Worm (Caenorhabditis elegans) whole organism, L1 larva: ENCODE results near the gene sre-40.

Source experiments
- C16A3.4 ChIP-seq: fragments of 150-350 bp; optimal IDR thresholded peaks from 2 replicates; lab custom pipeline; 2014; ENCODE audit warnings: missing biosample characterization, missing genetic modification characterization
- Y116A8C.19 ChIP-seq: sonication (generic microtip); optimal IDR thresholded peaks from 2 replicates; lab custom pipeline; 2016; ENCODE audit warnings: missing compliant biosample characterization, missing genetic modification characterization, borderline replicate concordance
- alr-1 ChIP-seq: fragments of 200-800 bp; sonication (Bioruptor generic); optimal IDR thresholded peaks from 2 replicates; lab custom pipeline; 2018; ENCODE audit warnings: borderline replicate concordance, mild to moderate bottlenecking, missing genetic modification characterization, missing compliant biosample characterization
- aly-2 ChIP-seq: fragments of 150-350 bp; optimal IDR thresholded peaks from 2 replicates; lab custom pipeline; 2014; ENCODE audit warnings: missing biosample characterization, missing genetic modification characterization
- ama-1 ChIP-seq: fragments of 150-350 bp; optimal IDR thresholded peaks from 2 replicates; lab custom pipeline; 2014
- blmp-1 ChIP-seq: fragments of 150-350 bp; optimal IDR thresholded peaks from 2 replicates; lab custom pipeline; 2014; ENCODE audit warnings: missing biosample characterization, missing genetic modification characterization
- ceh-8 ChIP-seq: fragments of 200-800 bp; sonication (Bioruptor generic); optimal IDR thresholded peaks from 2 replicates; lab custom pipeline; 2018; ENCODE audit warnings: mild to moderate bottlenecking, missing genetic modification characterization, moderate library complexity, missing compliant biosample characterization
- ceh-82 ChIP-seq, 3 experiments: fragments of 150-350 bp in 1 of 3; sonication (generic microtip) in 2 of 3; optimal IDR thresholded peaks; 2 replicates each; lab custom pipeline; 2014 to 2017; ENCODE audit warnings: missing biosample characterization in 3 of 3, missing genetic modification characterization in 3 of 3
- ceh-90 ChIP-seq: sonication (generic microtip); optimal IDR thresholded peaks from 2 replicates; lab custom pipeline; 2016; ENCODE audit warnings: missing genetic modification characterization, missing compliant biosample characterization
- ces-1 ChIP-seq: fragments of 150-350 bp; optimal IDR thresholded peaks from 2 replicates; lab custom pipeline; 2014; ENCODE audit warnings: missing biosample characterization, missing genetic modification reagents, missing genetic modification characterization
- dpl-1 ChIP-seq, 3 experiments: fragments of 150-350 bp in 2 of 3; sonication (generic microtip) in 1 of 3; optimal IDR thresholded peaks; 2 replicates each; lab custom pipeline; 2014 to 2017; ENCODE audit warnings: missing biosample characterization in 3 of 3, missing genetic modification characterization in 3 of 3, missing genetic modification reagents in 3 of 3
- dsc-1 ChIP-seq: sonication (generic microtip); optimal IDR thresholded peaks from 2 replicates; lab custom pipeline; 2016; ENCODE audit warnings: mild to moderate bottlenecking, missing genetic modification characterization, missing compliant biosample characterization
- efl-1 ChIP-seq, 4 experiments: fragments of 150-350 bp; optimal IDR thresholded peaks in 3 of 4; peaks in 1 of 4; 1 replicate in 1 of 4; 2 replicates in 3 of 4; lab custom pipeline; 2014; ENCODE audit warnings: missing biosample characterization in 2 of 4, missing genetic modification characterization in 2 of 4, missing genetic modification reagents in 2 of 4
- efl-3 ChIP-seq: fragments of 200-800 bp; sonication (Bioruptor generic); optimal IDR thresholded peaks from 2 replicates; lab custom pipeline; 2018; ENCODE audit warnings: mild to moderate bottlenecking, missing genetic modification characterization, missing compliant biosample characterization
- elt-2 ChIP-seq: sonication (generic microtip); optimal IDR thresholded peaks from 2 replicates; lab custom pipeline; 2016; ENCODE audit warnings: missing genetic modification characterization, mild to moderate bottlenecking, inconsistent platforms, missing compliant biosample characterization, missing genetic modification reagents
- fkh-4 ChIP-seq: sonication (generic microtip); optimal IDR thresholded peaks from 2 replicates; lab custom pipeline; 2016; ENCODE audit warnings: missing compliant biosample characterization, missing genetic modification characterization, borderline replicate concordance
- hlh-17 ChIP-seq: fragments of 200-800 bp; sonication (Bioruptor generic); optimal IDR thresholded peaks from 2 replicates; lab custom pipeline; 2018; ENCODE audit warnings: missing genetic modification characterization, mild to moderate bottlenecking, missing compliant biosample characterization, moderate library complexity, borderline replicate concordance
- hlh-4 ChIP-seq: sonication (generic microtip); optimal IDR thresholded peaks from 2 replicates; lab custom pipeline; 2016; ENCODE audit warnings: mild to moderate bottlenecking, missing genetic modification characterization, missing compliant biosample characterization
- hpl-2 ChIP-seq: fragments of 150-350 bp; optimal IDR thresholded peaks from 2 replicates; lab custom pipeline; 2014; ENCODE audit warnings: missing biosample characterization, missing genetic modification reagents, missing genetic modification characterization
- irx-1 ChIP-seq: sonication (generic microtip); optimal IDR thresholded peaks from 2 replicates; lab custom pipeline; 2016; ENCODE audit warnings: missing genetic modification characterization, missing compliant biosample characterization
- isw-1 ChIP-seq: fragments of 200-800 bp; sonication (Bioruptor generic); IDR thresholded peaks from 2 replicates; pipeline ENCODE4 v1.3.6; 2022; ENCODE audit warnings: missing genetic modification characterization, missing compliant biosample characterization
- lin-13 ChIP-seq: fragments of 150-350 bp; optimal IDR thresholded peaks from 2 replicates; lab custom pipeline; 2014; ENCODE audit warnings: missing biosample characterization, missing genetic modification reagents, missing genetic modification characterization
- lin-14 ChIP-seq: fragments of 200-800 bp; sonication (Bioruptor generic); optimal IDR thresholded peaks from 2 replicates; lab custom pipeline; 2018; ENCODE audit warnings: mild to moderate bottlenecking, missing genetic modification characterization, moderate library complexity, missing compliant biosample characterization
- lin-15B ChIP-seq: fragments of 150-350 bp; sonication (generic microtip); optimal IDR thresholded peaks from 3 replicates; lab custom pipeline; 2014; ENCODE audit warnings: missing biosample characterization, missing genetic modification characterization
- lin-35 ChIP-seq, 2 experiments: fragments of 150-350 bp; optimal IDR thresholded peaks; 2 replicates each; lab custom pipeline; 2014; ENCODE audit warnings: missing biosample characterization in 2 of 2, missing genetic modification characterization in 2 of 2, missing genetic modification reagents in 2 of 2
- lsy-2 ChIP-seq, 2 experiments: fragments of 150-350 bp; optimal IDR thresholded peaks; 2 replicates each; lab custom pipeline; 2014; ENCODE audit warnings: missing biosample characterization in 2 of 2, missing genetic modification characterization in 2 of 2
- mep-1 ChIP-seq: fragments of 150-350 bp; optimal IDR thresholded peaks from 2 replicates; lab custom pipeline; 2014; ENCODE audit warnings: missing biosample characterization, missing genetic modification characterization
- nhr-237 ChIP-seq: fragments of 150-350 bp; optimal IDR thresholded peaks from 2 replicates; lab custom pipeline; 2014; ENCODE audit warnings: missing biosample characterization, missing genetic modification characterization
- nhr-28 ChIP-seq: fragments of 150-350 bp; optimal IDR thresholded peaks from 2 replicates; lab custom pipeline; 2014; ENCODE audit warnings: missing biosample characterization, missing genetic modification characterization
- nhr-76 ChIP-seq: sonication (generic microtip); optimal IDR thresholded peaks from 2 replicates; lab custom pipeline; 2017; ENCODE audit warnings: missing biosample characterization, missing genetic modification characterization
- nhr-77 ChIP-seq: fragments of 150-350 bp; optimal IDR thresholded peaks from 2 replicates; lab custom pipeline; 2014; ENCODE audit warnings: missing biosample characterization, missing genetic modification characterization
- nhr-84 ChIP-seq: sonication (generic microtip); optimal IDR thresholded peaks from 2 replicates; lab custom pipeline; 2017; ENCODE audit warnings: missing biosample characterization, missing genetic modification characterization
- rnt-1 ChIP-seq: sonication (generic microtip); optimal IDR thresholded peaks from 2 replicates; lab custom pipeline; 2016; ENCODE audit warnings: mild to moderate bottlenecking, missing genetic modification characterization, moderate library complexity, missing compliant biosample characterization
- snpc-4 ChIP-seq: fragments of 150-350 bp; optimal IDR thresholded peaks from 2 replicates; lab custom pipeline; 2014; ENCODE audit warnings: missing biosample characterization, missing genetic modification characterization
- sup-37 ChIP-seq: fragments of 200-800 bp; sonication (Bioruptor generic); optimal IDR thresholded peaks from 2 replicates; lab custom pipeline; 2018; ENCODE audit warnings: mild to moderate bottlenecking, missing genetic modification characterization, missing compliant biosample characterization
- swsn-7 ChIP-seq: sonication (generic microtip); optimal IDR thresholded peaks from 2 replicates; lab custom pipeline; 2016; ENCODE audit warnings: missing genetic modification characterization, missing compliant biosample characterization
- unc-98 ChIP-seq: fragments of 200-800 bp; sonication (Bioruptor generic); IDR thresholded peaks from 2 replicates; pipeline ENCODE4 v1.3.6; 2022; ENCODE audit warnings: missing genetic modification characterization, missing compliant biosample characterization
- ztf-11 ChIP-seq, 2 experiments: sonication (generic microtip); optimal IDR thresholded peaks; 2 replicates each; lab custom pipeline; 2016 to 2017; ENCODE audit warnings: missing genetic modification characterization in 2 of 2, missing biosample characterization in 1 of 2, missing compliant biosample characterization in 1 of 2
- ztf-4 ChIP-seq: fragments of 150-350 bp; optimal IDR thresholded peaks from 2 replicates; lab custom pipeline; 2014; ENCODE audit warnings: missing biosample characterization, missing genetic modification characterization

Gene sre-40

ce11 chrII:4657370-4657769 is 26.2 kb downstream of the sre-40 start:
- TF ChIP-seq dpl-1 (GFP tag; optimal IDR thresholded peaks at IDR 0.05; lab: Kevin White, UChicago), result no peak
- TF ChIP-seq blmp-1 (tag; lab: Kevin White, UChicago), result no peak
- TF ChIP-seq hlh-4, result no peak
- TF ChIP-seq swsn-7 (tag; lab: Kevin White, UChicago), result no peak
- TF ChIP-seq nhr-28 (tag; lab: Kevin White, UChicago), result no peak
- no peak for TF ChIP-seq efl-3 (GFP tag; lab: Kevin White, UChicago)
- no peak for TF ChIP-seq efl-1 (optimal IDR thresholded peaks at IDR 0.05; lab: Kevin White, UChicago)
- peak in 1 of 2 experiments; percentile 2 for TF ChIP-seq efl-1 (GFP tag; optimal IDR thresholded peaks at IDR 0.05 in 1 of 2; lab: Kevin White, UChicago)
- TF ChIP-seq elt-2, result peak; percentile 80
- no peak for TF ChIP-seq isw-1 (GFP tag; lab: Robert Waterston, UW)
- TF ChIP-seq ztf-4 (tag; lab: Kevin White, UChicago), result no peak
- no peak for TF ChIP-seq ceh-8
- TF ChIP-seq dsc-1, result no peak
- no peak for TF ChIP-seq ztf-11 (tag; optimal IDR thresholded peaks at IDR 0.05; lab: Kevin White, UChicago)
- TF ChIP-seq fkh-4 (tag; lab: Kevin White, UChicago), result no peak
- no peak for TF ChIP-seq sup-37 (GFP tag; lab: Kevin White, UChicago)
- TF ChIP-seq aly-2 (tag; lab: Kevin White, UChicago), result no peak
- TF ChIP-seq, all 84 proteins: peak for 2

ce11 chrII:4655834-4656233 is 27.8 kb downstream of the sre-40 start, which contains the start of gene fut-6:
Gene fut-6, minus strand, starts transcription at chrII:4655934.
- TF ChIP-seq ama-1, result no peak
- TF ChIP-seq C16A3.4 (tag; lab: Kevin White, UChicago), result no peak
- no peak for TF ChIP-seq isw-1 (GFP tag; lab: Robert Waterston, UW)
- no peak for TF ChIP-seq efl-1 (optimal IDR thresholded peaks at IDR 0.05; lab: Kevin White, UChicago)
- TF ChIP-seq efl-1 (GFP tag; optimal IDR thresholded peaks at IDR 0.05 in 1 of 2; lab: Kevin White, UChicago), result no peak
- TF ChIP-seq rnt-1, result no peak
- no peak for TF ChIP-seq dpl-1 (GFP tag; optimal IDR thresholded peaks at IDR 0.05; lab: Kevin White, UChicago)
- no peak for TF ChIP-seq sup-37 (GFP tag; lab: Kevin White, UChicago)
- TF ChIP-seq lin-15B, result no peak
- no peak for TF ChIP-seq nhr-77 (tag; lab: Kevin White, UChicago)
- TF ChIP-seq lin-13 (GFP tag; lab: Kevin White, UChicago), result no peak
- no peak for TF ChIP-seq nhr-237 (tag; lab: Kevin White, UChicago)
- no peak for TF ChIP-seq blmp-1 (tag; lab: Kevin White, UChicago)
- no peak for TF ChIP-seq nhr-84 (tag; lab: Kevin White, UChicago)
- TF ChIP-seq swsn-7 (tag; lab: Kevin White, UChicago), result no peak
- TF ChIP-seq Y116A8C.19 (tag; lab: Kevin White, UChicago), result no peak

- TF ChIP-seq nhr-76 (no peak), ztf-4 (tag; lab: Kevin White, UChicago) (no peak), snpc-4 (tag; lab: Kevin White, UChicago) (no peak), ces-1 (no peak), unc-98 (GFP tag; lab: Robert Waterston, UW) (no peak), isw-1 (GFP tag; lab: Robert Waterston, UW) (no peak), lin-14 (GFP tag; lab: Kevin White, UChicago) (no peak), hlh-17 (GFP tag; lab: Kevin White, UChicago) (no peak), ceh-90 (tag; lab: Kevin White, UChicago) (no peak), nhr-77 (tag; lab: Kevin White, UChicago) (no peak)
Measured at ce11 chrII:4650072-4650471, 33.5 kb downstream of the sre-40 start.

- TF ChIP-seq lin-14 (GFP tag; lab: Kevin White, UChicago) (no peak), ceh-90 (tag; lab: Kevin White, UChicago) (no peak), ceh-82 (tag; optimal IDR thresholded peaks at IDR 0.05; lab: Kevin White, UChicago) (no peak), hpl-2 (GFP tag; lab: Kevin White, UChicago) (no peak), mep-1 (no peak), ama-1 (no peak), lsy-2 (tag; optimal IDR thresholded peaks at IDR 0.05; lab: Kevin White, UChicago) (no peak), lin-35 (GFP tag; optimal IDR thresholded peaks at IDR 0.05; lab: Kevin White, UChicago) (no peak), irx-1 (tag; lab: Kevin White, UChicago) (no peak), aly-2 (tag; lab: Kevin White, UChicago) (no peak), alr-1 (tag; lab: Kevin White, UChicago) (no peak)
Measured at ce11 chrII:4648785-4649184, 34.8 kb downstream of the sre-40 start, which contains the start of gene lgc-27. Gene lgc-27, plus strand, starts transcription at chrII:4649085.
